Fruit fly (Drosophila melanogaster): Measurements from ENCODE around the gene CG13947.

CG13947 gene

DNA sequence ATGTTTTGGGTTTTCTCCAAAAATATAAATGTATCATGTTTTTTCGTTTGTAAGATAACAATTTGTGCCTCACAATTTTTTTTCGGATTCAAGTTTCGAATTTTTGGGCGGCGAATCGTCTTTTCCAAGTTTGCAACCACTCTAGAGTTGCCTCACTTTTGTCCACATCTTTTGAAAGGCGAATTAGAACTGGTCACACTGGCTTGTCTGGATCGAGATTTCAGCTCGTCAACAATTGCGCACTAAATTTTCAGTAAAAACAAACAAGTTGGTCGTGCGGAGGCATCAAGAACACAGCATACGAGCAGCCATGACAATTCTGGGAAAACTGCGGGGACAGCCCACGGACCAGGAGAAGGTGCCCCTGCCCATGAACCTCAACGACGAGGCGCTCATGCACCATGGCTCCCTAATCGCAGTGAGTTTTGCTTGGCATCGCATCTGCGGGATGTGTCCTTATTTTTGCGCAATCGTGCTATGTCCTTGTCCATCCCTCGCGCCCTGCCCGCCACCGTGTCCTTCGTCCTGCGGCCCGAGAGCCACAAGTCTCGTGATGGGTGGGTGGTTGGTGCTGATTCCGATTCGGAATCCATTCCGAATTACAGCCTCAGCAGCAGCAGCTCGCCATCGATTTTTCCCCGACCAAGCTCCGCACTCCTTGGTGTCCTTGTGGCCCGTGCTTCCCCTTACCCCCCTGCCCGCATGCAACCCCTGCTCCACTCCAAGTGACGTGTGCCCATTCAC, 42.4 kb downstream of the CG13947 start, which contains the start of gene CG3662 (continued):
- TF ChIP-seq Hr38 (GFP tag; optimal IDR thresholded peaks at IDR 0.05) = no peak

DNA sequence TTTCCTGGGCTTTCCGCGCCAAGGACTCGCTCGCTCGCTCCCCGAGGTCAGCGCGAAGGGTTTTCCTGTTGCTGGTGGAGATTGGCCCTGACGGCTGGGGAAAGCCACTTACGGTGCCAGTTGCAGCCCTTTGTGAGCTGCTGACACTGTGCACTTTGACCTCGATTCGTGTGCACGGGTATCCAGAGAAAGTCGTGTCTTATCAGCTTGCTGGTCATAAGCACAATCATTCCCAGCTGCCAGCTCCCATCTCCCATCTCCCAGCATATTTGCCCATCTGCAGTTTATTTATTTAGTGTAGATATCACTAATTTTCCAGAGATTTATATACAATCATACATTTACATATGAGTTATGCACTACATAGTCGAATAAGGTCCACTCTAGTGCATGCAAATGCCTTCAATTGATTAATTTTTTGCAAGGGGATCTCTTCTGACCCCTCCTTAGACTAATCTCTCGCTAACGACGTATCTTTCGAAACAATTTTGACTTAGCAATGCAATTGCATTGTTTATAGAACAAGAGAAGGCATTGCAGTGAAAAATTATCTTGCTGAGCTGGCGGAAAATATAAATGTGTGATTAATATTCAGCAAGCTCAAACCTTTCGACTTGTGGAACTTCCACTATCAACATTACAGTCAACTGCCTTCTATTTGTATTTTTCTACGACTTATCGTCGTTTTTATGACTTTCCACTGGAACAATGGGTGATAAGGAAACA, 43.2 kb downstream of the CG13947 start:
- TF ChIP-seq Ets96B (tag; optimal IDR thresholded peaks at IDR 0.05) = no peak
- 0 out of 3 replicates have a peak, but pooled peaks have one; percentile 4 for TF ChIP-seq CG8119 (GFP tag; IDR thresholded peaks at IDR 0.05)
- TF ChIP-seq CG9139 (GFP tag; optimal IDR thresholded peaks at IDR 0.05) = no peak
- no peak for TF ChIP-seq CG10669 (GFP tag; optimal IDR thresholded peaks at IDR 0.05)
- TF ChIP-seq CG3032 (tag; optimal IDR thresholded peaks at IDR 0.05) = no peak
- no peak for TF ChIP-seq CG6792 (GFP tag; optimal IDR thresholded peaks at IDR 0.05)
- TF ChIP-seq svp (GFP tag) = peak; percentile 78
- no peak for TF ChIP-seq acj6 (GFP tag; optimal IDR thresholded peaks at IDR 0.05)
- TF ChIP-seq CG34406 (GFP tag; optimal IDR thresholded peaks at IDR 0.05) = no peak
- no peak for TF ChIP-seq net (GFP tag; optimal IDR thresholded peaks at IDR 0.05)
- peak; percentile 73 for TF ChIP-seq Eip78C (GFP tag)
- no peak for TF ChIP-seq fd59A (GFP tag; optimal IDR thresholded peaks at IDR 0.05)
- no peak for TF ChIP-seq Ets21C (GFP tag; optimal IDR thresholded peaks at IDR 0.05)
- TF ChIP-seq CG15336 (GFP tag; IDR thresholded peaks at IDR 0.05) = peak; percentile 14; the same call in 1 of the 2 replicates
- TF ChIP-seq CG1621 (tag; optimal IDR thresholded peaks at IDR 0.05) = no peak

DNA sequence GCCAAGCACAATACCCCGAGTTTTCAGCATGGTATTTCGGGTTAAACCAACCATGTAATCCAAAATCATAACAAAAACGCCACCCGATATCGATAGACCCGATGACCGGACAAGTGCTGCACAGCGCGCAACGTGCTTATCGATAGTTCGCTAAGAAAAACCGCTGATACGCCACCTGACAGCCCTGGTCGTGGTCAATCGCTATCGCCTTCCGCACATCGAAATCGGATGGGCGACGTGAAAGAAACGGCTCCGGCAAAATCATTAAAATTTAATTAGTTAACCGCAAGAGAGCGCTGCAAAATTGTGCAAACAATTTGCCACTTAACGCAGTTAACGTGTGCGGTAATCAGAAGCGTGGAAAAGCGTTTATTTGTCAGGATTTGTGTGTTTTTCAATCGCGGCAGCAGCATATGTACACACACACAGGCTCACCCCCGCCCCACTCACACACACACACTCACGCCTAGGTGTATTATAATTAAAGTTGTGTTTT, 46.8 kb downstream of the CG13947 start, which contains the start of the genes CG3862 and dock:
CG3862 (minus strand) TSS at position 94 of the 496 bp plus-strand sequence.
dock (plus strand) TSS at position 202 of the 496 bp plus-strand sequence.
- TF ChIP-seq Sox15 (GFP tag; optimal IDR thresholded peaks at IDR 0.05) (no peak), Hr4 (GFP tag; optimal IDR thresholded peaks at IDR 0.05) (no peak), CG10631 (GFP tag; optimal IDR thresholded peaks at IDR 0.05) (no peak), CG8319 (GFP tag; optimal IDR thresholded peaks at IDR 0.05) (no peak), dac (GFP tag; optimal IDR thresholded peaks at IDR 0.05) (no peak), lz (GFP tag; optimal IDR thresholded peaks at IDR 0.05) (peak; percentile 29), salr (GFP tag; optimal IDR thresholded peaks at IDR 0.05) (no peak), cyc (GFP tag; optimal IDR thresholded peaks at IDR 0.05) (peak; percentile 33), dsx (GFP tag; optimal IDR thresholded peaks at IDR 0.05; ENCODE audit: poor library complexity, severe bottlenecking) (peak; percentile 13), achi (GFP tag; optimal IDR thresholded peaks at IDR 0.05) (peak; percentile 13), ss (GFP tag; optimal IDR thresholded peaks at IDR 0.05) (peak in 1 of 2 experiments; percentile 33), esn (GFP tag; optimal IDR thresholded peaks at IDR 0.05) (peak; percentile 54), CG6808 (GFP tag; optimal IDR thresholded peaks at IDR 0.05) (peak; percentile 55), Sox102F (GFP tag; optimal IDR thresholded peaks at IDR 0.05) (no peak), Eip75B (GFP tag; optimal IDR thresholded peaks at IDR 0.05) (peak; percentile 59), OdsH (GFP tag; optimal IDR thresholded peaks at IDR 0.05) (no peak), CG11294 (GFP tag; IDR thresholded peaks at IDR 0.05) (no peak), CG7368 (GFP tag; optimal IDR thresholded peaks at IDR 0.05) (no peak), Smox (GFP tag; optimal IDR thresholded peaks at IDR 0.05) (no peak), CG3919 (GFP tag; optimal IDR thresholded peaks at IDR 0.05) (peak; percentile 32), CG32006 (GFP tag; optimal IDR thresholded peaks at IDR 0.05) (peak; percentile 21), fd59A (GFP tag; optimal IDR thresholded peaks at IDR 0.05) (no peak), CG8632 (GFP tag; optimal IDR thresholded peaks at IDR 0.05) (no peak), CG16779 (tag; optimal IDR thresholded peaks at IDR 0.05) (peak; percentile 32), CG11902 (GFP tag; optimal IDR thresholded peaks at IDR 0.05) (no peak), Ets96B (tag; optimal IDR thresholded peaks at IDR 0.05) (no peak), fkh (GFP tag; optimal IDR thresholded peaks at IDR 0.05) (peak; percentile 66), CG8119 (GFP tag; IDR thresholded peaks at IDR 0.05) (peak; percentile 30; the same call in 1 of the 3 replicates), Ets21C (GFP tag; optimal IDR thresholded peaks at IDR 0.05) (peak; percentile 14), fd85E (GFP tag; optimal IDR thresholded peaks at IDR 0.05) (no peak), Hr38 (GFP tag; optimal IDR thresholded peaks at IDR 0.05) (no peak), CG6792 (GFP tag; optimal IDR thresholded peaks at IDR 0.05) (peak; percentile 6), Lpt (GFP tag; optimal IDR thresholded peaks at IDR 0.05) (peak; percentile 12), acj6 (GFP tag; optimal IDR thresholded peaks at IDR 0.05) (no peak), net (GFP tag; optimal IDR thresholded peaks at IDR 0.05) (no peak), Eip78C (GFP tag) (peak; percentile 86), CG31627 (GFP tag; optimal IDR thresholded peaks at IDR 0.05) (peak; percentile 41)

All from whole organism, prepupa.